Fruit fly (Drosophila melanogaster): ENCODE results near the gene CG10301.

The CG10301 gene

DNA sequence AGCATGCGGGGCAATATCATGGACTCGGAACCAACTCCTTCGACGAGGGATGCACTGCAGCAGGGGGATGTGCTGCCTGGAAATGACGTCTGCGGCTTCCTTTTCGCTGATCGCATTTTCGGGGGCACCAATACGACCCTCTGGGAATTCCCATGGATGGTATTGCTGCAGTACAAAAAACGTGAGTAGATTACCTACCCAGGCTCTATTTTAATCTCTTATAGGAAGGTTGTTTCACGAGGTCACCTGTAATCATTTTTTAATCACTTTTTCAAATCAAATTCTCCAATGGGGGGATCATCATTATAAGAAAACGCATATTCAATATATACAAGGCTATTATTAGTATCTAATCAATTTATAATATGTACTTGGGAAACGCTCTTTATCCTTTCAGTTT, 23.0 kb upstream of the CG10301 start:
- no peak for TF ChIP-seq sage (GFP tag; optimal IDR thresholded peaks at IDR 0.05)
- TF ChIP-seq Rel (GFP tag; optimal IDR thresholded peaks at IDR 0.05) = no peak
- TF ChIP-seq Rel (tag; optimal IDR thresholded peaks at IDR 0.05) = peak; percentile 86

DNA sequence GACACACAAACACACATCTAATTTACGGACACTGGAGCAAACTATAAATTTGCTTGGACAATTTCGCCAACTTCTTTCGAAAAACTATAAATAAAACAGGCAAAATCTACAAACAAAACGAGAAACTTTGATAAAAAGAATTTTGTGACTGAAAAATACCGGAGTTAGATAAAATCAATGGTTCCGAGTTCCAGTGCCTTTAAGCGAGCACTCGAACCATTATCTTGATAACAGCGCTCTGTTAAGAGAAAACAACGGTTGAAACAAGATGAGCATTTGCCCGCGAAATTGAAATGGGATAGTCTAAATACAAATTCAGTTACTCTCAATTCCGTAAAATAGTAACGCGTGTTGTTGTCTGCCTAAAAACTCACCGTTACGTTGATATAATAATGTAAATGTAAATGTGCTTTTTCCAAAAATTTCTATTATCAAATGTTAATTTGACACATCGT, 15.4 kb upstream of the CG10301 start, which contains the start of gene CG10254:
CG10254 (minus strand) TSS at position 405 of the 455 bp plus-strand sequence.
- no peak for TF ChIP-seq psq (GFP tag; optimal IDR thresholded peaks at IDR 0.05)
- no peak for TF ChIP-seq woc (GFP tag; optimal IDR thresholded peaks at IDR 0.05)
- no peak for TF ChIP-seq Dfd (GFP tag; optimal IDR thresholded peaks at IDR 0.05)
- no peak for TF ChIP-seq Vsx2 (GFP tag; optimal IDR thresholded peaks at IDR 0.05; ENCODE audit: partially characterized antibody)
- TF ChIP-seq brk (GFP tag; optimal IDR thresholded peaks at IDR 0.05) = no peak
- no peak for TF ChIP-seq Jra (GFP tag; optimal IDR thresholded peaks at IDR 0.05)
- no peak for TF ChIP-seq br (GFP tag; optimal IDR thresholded peaks at IDR 0.05)

DNA sequence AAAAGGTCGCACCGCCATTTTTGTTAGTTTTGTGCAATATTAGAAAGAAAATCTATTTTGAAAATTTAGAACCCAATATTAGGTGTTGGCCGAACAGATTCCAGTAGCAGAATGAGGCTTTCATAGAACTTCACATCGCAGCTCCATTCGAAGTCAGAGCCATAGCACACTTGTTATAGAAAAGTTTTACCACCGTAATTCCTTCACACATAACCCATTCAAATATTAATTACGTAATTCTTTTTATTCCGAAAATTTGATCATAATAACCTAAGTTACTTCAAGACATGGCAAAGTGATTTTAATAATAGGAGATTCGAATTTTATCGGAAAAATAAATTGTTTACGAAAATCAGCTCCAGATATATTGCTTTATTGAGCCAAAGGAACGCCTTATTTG, 13.8 kb upstream of the CG10301 start, which contains the start of gene CG10252:
CG10252 (minus strand) TSS at position 101 of the 400 bp plus-strand sequence.
- no peak for TF ChIP-seq tai (GFP tag; optimal IDR thresholded peaks at IDR 0.05)
- TF ChIP-seq dl (GFP tag; optimal IDR thresholded peaks at IDR 0.05; ENCODE audit: insufficient read depth in 1 of 2, partially characterized antibody in 2 of 2) = no peak
- no peak for TF ChIP-seq brk (GFP tag; optimal IDR thresholded peaks at IDR 0.05)
- no peak for TF ChIP-seq Hr78 (GFP tag; optimal IDR thresholded peaks at IDR 0.05)
- no peak for TF ChIP-seq usp (GFP tag; optimal IDR thresholded peaks at IDR 0.05)
- TF ChIP-seq sv (GFP tag; optimal IDR thresholded peaks at IDR 0.05) = no peak
- no peak for TF ChIP-seq psq (GFP tag; optimal IDR thresholded peaks at IDR 0.05)
- TF ChIP-seq ey (GFP tag; optimal IDR thresholded peaks at IDR 0.05) = no peak
- no peak for TF ChIP-seq Sp1 (GFP tag; optimal IDR thresholded peaks at IDR 0.05)
- TF ChIP-seq Hr83 (GFP tag; optimal IDR thresholded peaks at IDR 0.05; ENCODE audit: poor library complexity, severe bottlenecking) = no peak
- no peak for TF ChIP-seq HLH106 (tag; optimal IDR thresholded peaks at IDR 0.05)
- no peak for TF ChIP-seq Mio (GFP tag; optimal IDR thresholded peaks at IDR 0.05)
- TF ChIP-seq Vsx2 (GFP tag; optimal IDR thresholded peaks at IDR 0.05; ENCODE audit: partially characterized antibody) = no peak
- no peak for TF ChIP-seq Rel (GFP tag; optimal IDR thresholded peaks at IDR 0.05)
- TF ChIP-seq Rel (tag; optimal IDR thresholded peaks at IDR 0.05) = no peak

DNA sequence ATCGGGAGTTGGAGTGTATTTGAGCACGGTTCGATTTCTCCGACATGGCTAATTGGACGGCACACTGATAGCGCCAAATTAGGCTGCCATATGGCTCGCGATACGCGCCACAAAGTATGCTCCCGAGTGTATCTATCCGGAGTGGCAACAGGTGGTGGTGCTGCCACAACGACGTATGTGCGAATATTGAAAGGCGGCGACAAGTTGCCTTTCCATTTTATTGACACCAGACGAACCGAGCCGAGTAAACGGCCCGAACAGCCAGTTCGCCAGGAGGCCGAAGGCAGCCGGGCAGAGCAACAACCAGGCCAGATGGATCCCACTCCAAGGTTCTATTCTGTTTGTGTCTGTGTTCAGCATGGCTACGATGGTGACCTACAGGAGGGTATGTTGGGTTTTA, 11.1 kb upstream of the CG10301 start, which contains the start of gene prt:
prt (minus strand) TSS at position 193 of the 400 bp plus-strand sequence.
- no peak for TF ChIP-seq Rel (GFP tag; optimal IDR thresholded peaks at IDR 0.05)
- TF ChIP-seq Rel (tag; optimal IDR thresholded peaks at IDR 0.05) = no peak
- no peak for TF ChIP-seq sage (GFP tag; optimal IDR thresholded peaks at IDR 0.05)
- TF ChIP-seq dmrt93B (GFP tag; optimal IDR thresholded peaks at IDR 0.05) = no peak
- TF ChIP-seq brk (GFP tag; optimal IDR thresholded peaks at IDR 0.05) = no peak
- no peak for TF ChIP-seq Mio (GFP tag; optimal IDR thresholded peaks at IDR 0.05)
- TF ChIP-seq psq (GFP tag; optimal IDR thresholded peaks at IDR 0.05) = no peak
- TF ChIP-seq GATAd (GFP tag; optimal IDR thresholded peaks at IDR 0.05) = no peak
- no peak for TF ChIP-seq Hnf4 (GFP tag; optimal IDR thresholded peaks at IDR 0.05)
- no peak for TF ChIP-seq br (GFP tag; optimal IDR thresholded peaks at IDR 0.05)
- no peak for TF ChIP-seq HLH106 (tag; optimal IDR thresholded peaks at IDR 0.05)
- no peak for TF ChIP-seq N (GFP tag; optimal IDR thresholded peaks at IDR 0.05)
- TF ChIP-seq CrebA (GFP tag; optimal IDR thresholded peaks at IDR 0.05; ENCODE audit: borderline replicate concordance) = no peak
- TF ChIP-seq Jra (GFP tag; optimal IDR thresholded peaks at IDR 0.05) = no peak
- no peak for TF ChIP-seq Hr78 (GFP tag; optimal IDR thresholded peaks at IDR 0.05)
- TF ChIP-seq Vsx2 (GFP tag; optimal IDR thresholded peaks at IDR 0.05; ENCODE audit: partially characterized antibody) = no peak
- no peak for TF ChIP-seq Dfd (GFP tag; optimal IDR thresholded peaks at IDR 0.05)
- TF ChIP-seq dsf (GFP tag; optimal IDR thresholded peaks at IDR 0.05; ENCODE audit: borderline replicate concordance) = no peak
- TF ChIP-seq jim (GFP tag; optimal IDR thresholded peaks at IDR 0.05) = no peak
- no peak for TF ChIP-seq usp (GFP tag; optimal IDR thresholded peaks at IDR 0.05)
- no peak for TF ChIP-seq CG32264 (GFP tag; optimal IDR thresholded peaks at IDR 0.05)

DNA sequence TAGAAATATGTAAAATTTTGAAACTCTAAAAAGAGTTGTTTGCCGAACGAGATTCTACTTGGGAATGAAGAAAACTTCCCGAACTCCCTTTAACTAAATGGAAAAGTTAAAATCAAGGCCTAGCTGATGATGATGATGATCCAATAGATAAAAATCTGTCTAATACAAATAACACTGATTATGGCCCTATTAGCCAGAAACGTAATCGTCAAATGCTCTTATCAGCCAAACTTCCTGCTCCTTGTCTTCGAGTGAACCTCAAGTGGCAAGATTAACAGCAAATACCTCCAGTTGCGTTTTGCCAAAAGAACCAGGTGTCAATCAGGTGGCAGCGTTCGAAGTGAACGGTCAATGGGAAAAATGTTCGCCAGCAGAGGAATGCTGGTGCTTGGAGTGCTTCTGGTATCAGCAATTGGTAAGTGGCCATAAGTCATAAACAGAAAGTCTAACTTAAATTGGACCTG, 9.6 kb upstream of the CG10301 start, which contains the start of the genes CG31468 and Gba1a:
CG31468 (minus strand) TSS at position 51 of the 464 bp plus-strand sequence.
Gba1a (plus strand) TSS at position 318 of the 464 bp plus-strand sequence.
- TF ChIP-seq tai (GFP tag; optimal IDR thresholded peaks at IDR 0.05) = no peak
- peak; percentile 16 for TF ChIP-seq h (GFP tag; optimal IDR thresholded peaks at IDR 0.05)
- peak; percentile 26 for TF ChIP-seq Vsx2 (GFP tag; optimal IDR thresholded peaks at IDR 0.05; ENCODE audit: partially characterized antibody)
- TF ChIP-seq foxo (GFP tag; optimal IDR thresholded peaks at IDR 0.05) = no peak
